Fruit fly (Drosophila melanogaster) whole organism, embryonic: ENCODE results near the gene CG46439.

Experiments
- Abd-B ChIP-seq: fragments of 200-800 bp; sonication (Bioruptor generic); optimal IDR thresholded peaks from 2 replicates; lab custom pipeline; 2018; ENCODE audit warnings: missing biosample characterization, mild to moderate bottlenecking, missing genetic modification characterization, moderate library complexity
- Aef1 ChIP-seq: fragments of 200-800 bp; sonication (Bioruptor generic); IDR thresholded peaks from 3 replicates; pipeline ENCODE4 v1.3.6; 2022; ENCODE audit warnings: missing biosample characterization, missing genetic modification characterization
- CG10274 ChIP-seq: fragments of 200-800 bp; sonication (Bioruptor generic); optimal IDR thresholded peaks from 3 replicates; lab custom pipeline; 2017; ENCODE audit warnings: missing biosample characterization, mild to moderate bottlenecking, missing genetic modification characterization
- CG10543 ChIP-seq: fragments of 200-800 bp; sonication (Bioruptor generic); optimal IDR thresholded peaks from 3 replicates; lab custom pipeline; 2017; ENCODE audit warnings: missing biosample characterization, mild to moderate bottlenecking, missing genetic modification characterization, moderate library complexity
- CG10979 ChIP-seq: fragments of 200-800 bp; sonication (Bioruptor generic); optimal IDR thresholded peaks from 2 replicates; lab custom pipeline; 2018; ENCODE audit warnings: missing biosample characterization, mild to moderate bottlenecking, missing genetic modification characterization, moderate library complexity
- CG11085 ChIP-seq: fragments of 200-800 bp; sonication (Bioruptor generic); IDR thresholded peaks from 2 replicates; pipeline ENCODE4 v1.3.6; 2022; ENCODE audit warnings: missing biosample characterization, missing genetic modification characterization
- CG11456 ChIP-seq: fragments of 200-800 bp; sonication (Bioruptor generic); IDR thresholded peaks from 3 replicates; pipeline ENCODE4 v1.3.6; 2022; ENCODE audit warnings: missing biosample characterization, missing genetic modification characterization
- CG11560 ChIP-seq: fragments of 200-800 bp; sonication (Bioruptor generic); IDR thresholded peaks from 3 replicates; pipeline ENCODE4 v1.3.6; 2022; ENCODE audit warnings: missing biosample characterization, missing genetic modification characterization
- CG12219 ChIP-seq: fragments of 200-800 bp; sonication (Bioruptor generic); optimal IDR thresholded peaks from 3 replicates; lab custom pipeline; 2018; ENCODE audit warnings: missing biosample characterization, mild to moderate bottlenecking, missing genetic modification characterization
- CG12299 ChIP-seq: fragments of 200-800 bp; sonication (Bioruptor generic); optimal IDR thresholded peaks from 2 replicates; lab custom pipeline; 2018; ENCODE audit warnings: missing biosample characterization, mild to moderate bottlenecking, missing genetic modification characterization
- CG12659 ChIP-seq: fragments of 200-800 bp; sonication (Bioruptor generic); optimal IDR thresholded peaks from 3 replicates; lab custom pipeline; 2017; ENCODE audit warnings: mild to moderate bottlenecking, missing biosample characterization, missing genetic modification reagents, missing genetic modification characterization
- CG12942 ChIP-seq: fragments of 200-800 bp; sonication (Bioruptor generic); optimal IDR thresholded peaks from 3 replicates; lab custom pipeline; 2016; ENCODE audit warnings: missing biosample characterization, missing genetic modification characterization
- CG13287 ChIP-seq: fragments of 200-800 bp; sonication (Bioruptor generic); IDR thresholded peaks from 2 replicates; pipeline ENCODE4 v1.3.6; 2022; ENCODE audit warnings: missing biosample characterization, missing genetic modification characterization; ENCODE audit not compliant: partially characterized antibody
- CG13775 ChIP-seq: fragments of 200-800 bp; sonication (Bioruptor generic); optimal IDR thresholded peaks from 3 replicates; lab custom pipeline; 2017; ENCODE audit warnings: missing biosample characterization, mild to moderate bottlenecking, missing genetic modification characterization
- CG17361 ChIP-seq: fragments of 200-800 bp; sonication (Bioruptor generic); IDR thresholded peaks from 3 replicates; pipeline ENCODE4 v1.3.6; 2022; ENCODE audit warnings: missing biosample characterization, missing genetic modification characterization
- CG18011 ChIP-seq: fragments of 200-800 bp; sonication (Bioruptor generic); optimal IDR thresholded peaks from 2 replicates; lab custom pipeline; 2017; ENCODE audit warnings: missing biosample characterization, missing genetic modification characterization, mild to moderate bottlenecking, moderate library complexity, missing genotype
- CG18764 ChIP-seq: fragments of 200-800 bp; sonication (Bioruptor generic); optimal IDR thresholded peaks from 3 replicates; lab custom pipeline; 2016; ENCODE audit warnings: missing biosample characterization, missing genetic modification characterization
- CG2116 ChIP-seq: fragments of 200-800 bp; sonication (Bioruptor generic); optimal IDR thresholded peaks from 3 replicates; lab custom pipeline; 2018; ENCODE audit warnings: missing biosample characterization, mild to moderate bottlenecking, missing genetic modification characterization
- CG2202 ChIP-seq: fragments of 200-800 bp; sonication (Bioruptor generic); optimal IDR thresholded peaks from 2 replicates; lab custom pipeline; 2018; ENCODE audit warnings: missing biosample characterization, mild to moderate bottlenecking, missing genetic modification characterization
- CG31224 ChIP-seq: fragments of 200-800 bp; sonication (Bioruptor generic); IDR thresholded peaks from 2 replicates; pipeline ENCODE4 v1.3.6; 2022; ENCODE audit warnings: missing biosample characterization, missing genetic modification characterization
- CG31388 ChIP-seq: fragments of 200-800 bp; sonication (Bioruptor generic); optimal IDR thresholded peaks from 2 replicates; lab custom pipeline; 2016; ENCODE audit warnings: missing biosample characterization, missing genetic modification characterization
- CG7357 ChIP-seq: fragments of 200-800 bp; sonication (Bioruptor generic); IDR thresholded peaks from 3 replicates; pipeline ENCODE4 v1.3.6; 2022; ENCODE audit warnings: missing biosample characterization, missing genetic modification characterization
- CG8359 ChIP-seq: fragments of 200-800 bp; sonication (Bioruptor generic); optimal IDR thresholded peaks from 2 replicates; lab custom pipeline; 2017; ENCODE audit warnings: missing biosample characterization, mild to moderate bottlenecking, missing genetic modification characterization, borderline replicate concordance
- CG9932 ChIP-seq: fragments of 200-800 bp; sonication (Bioruptor generic); IDR thresholded peaks from 2 replicates; pipeline ENCODE4 v1.3.6; 2022; ENCODE audit warnings: missing biosample characterization, missing genetic modification characterization
- CoRest ChIP-seq: fragments of 200-800 bp; sonication (Bioruptor generic); optimal IDR thresholded peaks from 3 replicates; lab custom pipeline; 2018; ENCODE audit warnings: missing biosample characterization, mild to moderate bottlenecking, missing genetic modification characterization, moderate library complexity
- Ets97D ChIP-seq: fragments of 200-800 bp; sonication (Bioruptor generic); optimal IDR thresholded peaks from 3 replicates; lab custom pipeline; 2016; ENCODE audit warnings: missing biosample characterization, missing genetic modification characterization
- Hmx ChIP-seq: fragments of 200-800 bp; sonication (Bioruptor generic); optimal IDR thresholded peaks from 2 replicates; lab custom pipeline; 2016; ENCODE audit warnings: missing biosample characterization, missing genetic modification characterization
- MTF-1 ChIP-seq: fragments of 200-800 bp; sonication (Bioruptor generic); optimal IDR thresholded peaks from 2 replicates; lab custom pipeline; 2018; ENCODE audit warnings: missing biosample characterization, mild to moderate bottlenecking, missing genetic modification characterization, borderline replicate concordance
- Neu2 ChIP-seq: fragments of 200-800 bp; sonication (Bioruptor generic); optimal IDR thresholded peaks from 3 replicates; lab custom pipeline; 2016; ENCODE audit warnings: missing biosample characterization, missing genetic modification characterization, borderline replicate concordance
- Poxn ChIP-seq: fragments of 200-800 bp; sonication (Bioruptor generic); IDR thresholded peaks from 2 replicates; pipeline ENCODE4 v1.3.6; 2022; ENCODE audit warnings: missing biosample characterization, missing genetic modification characterization
- Scr ChIP-seq: fragments of 200-800 bp; sonication (Bioruptor generic); IDR thresholded peaks from 2 replicates; pipeline ENCODE4 v1.3.6; 2022; ENCODE audit warnings: missing biosample characterization, missing genetic modification characterization; ENCODE audit not compliant: partially characterized antibody
- az2 ChIP-seq: fragments of 200-800 bp; sonication (Bioruptor generic); optimal IDR thresholded peaks from 3 replicates; lab custom pipeline; 2016; ENCODE audit warnings: missing biosample characterization, missing genetic modification characterization
- dpn ChIP-seq, 2 experiments: fragments of 200-800 bp; sonication (Bioruptor generic); optimal IDR thresholded peaks; 3 replicates each; lab custom pipeline; 2016; ENCODE audit warnings: missing biosample characterization in 2 of 2, missing genetic modification characterization in 2 of 2
- fd3F ChIP-seq: fragments of 200-800 bp; sonication (Bioruptor generic); optimal IDR thresholded peaks from 2 replicates; lab custom pipeline; 2018; ENCODE audit warnings: missing biosample characterization, mild to moderate bottlenecking, missing genetic modification characterization, moderate library complexity
- ftz-f1 ChIP-seq: fragments of 200-800 bp; sonication (Bioruptor generic); optimal IDR thresholded peaks from 2 replicates; lab custom pipeline; 2016; ENCODE audit warnings: missing biosample characterization, missing genetic modification characterization
- gcm ChIP-seq: fragments of 200-800 bp; sonication (Bioruptor generic); optimal IDR thresholded peaks from 2 replicates; lab custom pipeline; 2019; ENCODE audit warnings: missing biosample characterization, mild to moderate bottlenecking, missing genetic modification characterization, moderate library complexity
- gsb ChIP-seq: fragments of 200-800 bp; sonication (Bioruptor generic); IDR thresholded peaks from 2 replicates; pipeline ENCODE4 v1.3.6; 2022; ENCODE audit warnings: missing biosample characterization, missing genetic modification characterization
- ham ChIP-seq: fragments of 200-800 bp; sonication (Bioruptor generic); IDR thresholded peaks from 2 replicates; pipeline ENCODE4 v1.3.6; 2022; ENCODE audit warnings: missing biosample characterization, missing genetic modification characterization
- jumu ChIP-seq: fragments of 200-800 bp; sonication (Bioruptor generic); optimal IDR thresholded peaks from 3 replicates; lab custom pipeline; 2016; ENCODE audit warnings: missing biosample characterization, missing genetic modification characterization
- nerfin-1 ChIP-seq: fragments of 200-800 bp; sonication (Bioruptor generic); optimal IDR thresholded peaks from 3 replicates; lab custom pipeline; 2019; ENCODE audit warnings: missing biosample characterization, mild to moderate bottlenecking, missing genetic modification characterization, moderate library complexity
- oc ChIP-seq: fragments of 200-800 bp; sonication (Bioruptor generic); optimal IDR thresholded peaks from 2 replicates; lab custom pipeline; 2018; ENCODE audit warnings: missing biosample characterization, mild to moderate bottlenecking, missing genetic modification characterization, moderate library complexity
- otp ChIP-seq: fragments of 200-800 bp; sonication (Bioruptor generic); IDR thresholded peaks from 3 replicates; pipeline ENCODE4, ENCODE4 v1.3.6; 2022; ENCODE audit warnings: missing biosample characterization, missing genetic modification characterization
- p53 ChIP-seq: fragments of 200-800 bp; sonication (Bioruptor generic); optimal IDR thresholded peaks from 2 replicates; lab custom pipeline; 2016; ENCODE audit warnings: missing biosample characterization, missing genetic modification characterization
- pnt ChIP-seq: fragments of 200-800 bp; sonication (Bioruptor generic); optimal IDR thresholded peaks from 3 replicates; lab custom pipeline; 2016; ENCODE audit warnings: missing biosample characterization, missing genetic modification characterization
- pzg ChIP-seq: fragments of 200-800 bp; sonication (Bioruptor generic); optimal IDR thresholded peaks from 3 replicates; lab custom pipeline; 2018; ENCODE audit warnings: missing biosample characterization, mild to moderate bottlenecking, missing genetic modification characterization, moderate library complexity
- slbo ChIP-seq: fragments of 200-800 bp; sonication (Bioruptor generic); IDR thresholded peaks from 2 replicates; pipeline ENCODE4 v1.3.6; 2022; ENCODE audit warnings: missing biosample characterization, missing genetic modification characterization
- sna ChIP-seq: fragments of 200-800 bp; sonication (Bioruptor generic); IDR thresholded peaks from 2 replicates; pipeline ENCODE4 v1.3.6; 2022; ENCODE audit warnings: missing biosample characterization, missing genetic modification characterization; ENCODE audit not compliant: partially characterized antibody
- tx ChIP-seq: fragments of 200-800 bp; sonication (Bioruptor generic); optimal IDR thresholded peaks from 2 replicates; lab custom pipeline; 2016; ENCODE audit warnings: missing biosample characterization, missing genetic modification characterization
- vnd ChIP-seq: fragments of 200-800 bp; sonication (Bioruptor generic); IDR thresholded peaks from 3 replicates; pipeline ENCODE4 v1.3.6; 2022; ENCODE audit warnings: missing biosample characterization, missing genetic modification characterization; ENCODE audit not compliant: partially characterized antibody

The CG46439 gene

DNA sequence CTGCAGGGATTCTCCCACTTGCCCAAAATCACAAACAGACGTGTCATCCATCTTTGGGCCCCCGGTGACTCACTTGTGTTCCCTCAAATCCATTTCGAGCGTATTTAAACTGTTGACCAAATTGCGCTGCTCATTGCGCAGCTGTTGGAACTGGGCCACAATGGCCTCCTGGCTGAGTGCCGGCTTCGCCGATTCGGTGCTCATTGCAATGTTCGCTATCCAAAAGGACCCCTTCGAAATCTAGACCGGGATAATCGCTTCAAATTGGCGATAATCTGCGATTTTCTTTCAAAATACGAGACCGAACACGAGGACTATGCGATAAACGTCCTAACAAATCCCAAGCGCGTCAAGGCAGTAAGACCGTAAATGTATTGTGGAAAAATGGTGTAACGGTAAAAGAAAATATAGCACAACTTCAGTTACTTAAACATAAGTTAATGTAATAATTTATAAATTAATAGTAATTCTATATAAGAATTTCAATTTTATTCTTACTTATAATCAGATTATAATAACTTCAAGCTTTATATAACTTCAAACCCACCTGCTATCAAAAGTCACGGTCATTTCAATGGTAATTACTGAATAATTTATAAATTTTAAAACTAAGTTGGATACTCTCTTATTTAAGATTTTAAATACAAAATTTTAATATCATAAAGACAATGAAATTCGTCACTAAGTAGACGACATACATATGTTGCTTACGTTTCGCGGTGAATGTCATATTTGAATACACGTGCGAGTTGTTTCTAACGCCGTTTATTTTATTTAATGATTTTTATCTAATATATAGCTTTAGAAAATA, 21.8 kb downstream of the CG46439 start, which contains the start of the genes Pfdn2 and Noc1 (continued):
- TF ChIP-seq CG10979 (tag; lab: Kevin White, UChicago) = peak; percentile 33
- TF ChIP-seq nerfin-1 (tag; lab: Kevin White, UChicago) = no peak
- TF ChIP-seq Aef1 (GFP tag; lab: Robert Waterston, UW) = peak; percentile 55; the same call in 1 of the 3 replicates
- TF ChIP-seq CG2202 (tag; lab: Kevin White, UChicago) = no peak
- no peak for TF ChIP-seq CG10543
- no peak for TF ChIP-seq jumu (GFP tag; lab: Kevin White, UChicago)
- no peak for TF ChIP-seq CG11456
- no peak for TF ChIP-seq tx (GFP tag; lab: Kevin White, UChicago)
- no peak for TF ChIP-seq gcm (GFP tag; lab: Kevin White, UChicago)
- TF ChIP-seq CoRest (tag; lab: Kevin White, UChicago) = peak; percentile 80
- TF ChIP-seq CG13775 = peak; percentile 64
- peak; percentile 73 for TF ChIP-seq CG9932 (GFP tag; lab: Robert Waterston, UW)
- TF ChIP-seq CG31388 (GFP tag; lab: Kevin White, UChicago) = no peak
- no peak for TF ChIP-seq CG13287 (GFP tag; lab: Robert Waterston, UW)
- TF ChIP-seq pzg (GFP tag; lab: Kevin White, UChicago) = peak; percentile 37
- 0 out of 3 replicates have a peak, but pooled peaks have one; percentile 12 for TF ChIP-seq vnd
- peak; percentile 53 for TF ChIP-seq fd3F (GFP tag; lab: Kevin White, UChicago)
- peak; percentile 80 for TF ChIP-seq slbo (GFP tag; lab: Robert Waterston, UW)
- TF ChIP-seq CG12299 (tag; lab: Kevin White, UChicago) = peak; percentile 25
- TF ChIP-seq CG18011 (GFP tag; lab: Kevin White, UChicago) = no peak
- peak; percentile 32; the same call in 1 of the 2 replicates for TF ChIP-seq CG31224 (GFP tag; lab: Robert Waterston, UW)
- TF ChIP-seq CG11560 (tag; lab: Robert Waterston, UW) = no peak
- TF ChIP-seq Hmx (GFP tag; lab: Kevin White, UChicago) = no peak
- TF ChIP-seq Poxn (GFP tag; lab: Robert Waterston, UW) = no peak
- no peak for TF ChIP-seq CG8359
- TF ChIP-seq CG12942 (GFP tag; lab: Kevin White, UChicago) = peak; percentile 56
- TF ChIP-seq CG18764 = no peak
- no peak for TF ChIP-seq otp (GFP tag; lab: Robert Waterston, UW)
- no peak for TF ChIP-seq pnt (GFP tag; lab: Kevin White, UChicago)
- peak in 1 of 2 experiments; percentile 67 for TF ChIP-seq dpn (GFP tag; optimal IDR thresholded peaks at IDR 0.05; lab: Kevin White, UChicago)
- no peak for TF ChIP-seq MTF-1
- TF ChIP-seq p53 (GFP tag; lab: Kevin White, UChicago) = no peak
- TF ChIP-seq Scr (GFP tag; lab: Robert Waterston, UW) = no peak
- TF ChIP-seq ham = no peak
- TF ChIP-seq Ets97D (GFP tag; lab: Kevin White, UChicago) = no peak
- no peak for TF ChIP-seq Neu2 (GFP tag; lab: Kevin White, UChicago)
- TF ChIP-seq ftz-f1 (GFP tag; lab: Kevin White, UChicago) = no peak
- TF ChIP-seq CG17361 (GFP tag; lab: Robert Waterston, UW) = no peak; the same call in 1 of the 3 replicates
- TF ChIP-seq CG12219 (GFP tag; lab: Kevin White, UChicago) = no peak
- TF ChIP-seq oc (tag; lab: Kevin White, UChicago) = no peak
- no peak for TF ChIP-seq sna (GFP tag; lab: Robert Waterston, UW)
- TF ChIP-seq CG11085 (GFP tag; lab: Robert Waterston, UW) = no peak
- peak; percentile 74 for TF ChIP-seq CG12659 (GFP tag; lab: Kevin White, UChicago)
- peak; percentile 49; the same call in 1 of the 3 replicates for TF ChIP-seq CG7357
- no peak for TF ChIP-seq CG10274 (GFP tag; lab: Kevin White, UChicago)
- TF ChIP-seq Abd-B (GFP tag; lab: Kevin White, UChicago) = no peak
- TF ChIP-seq az2 (GFP tag; lab: Kevin White, UChicago) = peak; percentile 61
- TF ChIP-seq gsb (GFP tag; lab: Robert Waterston, UW) = no peak
- peak; percentile 18 for TF ChIP-seq CG2116 (GFP tag; lab: Kevin White, UChicago)
